Fruit fly (Drosophila melanogaster): Measurements from ENCODE around the gene CG4991.

DNA sequence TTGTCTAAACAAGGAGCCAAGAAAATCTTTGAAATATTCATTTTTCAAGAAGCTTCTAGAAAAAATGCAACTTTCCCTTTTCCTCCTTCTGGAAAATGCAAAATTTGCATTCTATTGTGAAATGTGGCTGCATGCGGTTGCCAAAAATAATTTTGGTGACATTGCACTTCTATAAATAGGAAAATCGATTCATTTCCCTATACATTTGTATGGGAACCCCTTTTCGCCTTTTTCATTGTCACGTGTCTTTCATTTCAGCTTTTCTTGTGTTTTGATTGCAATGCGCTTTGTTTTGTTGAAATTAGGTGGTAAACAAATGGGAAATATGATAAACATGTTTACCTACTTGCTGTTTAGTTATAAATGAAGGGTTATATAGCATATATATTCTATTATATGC, 59.0 kb downstream of the CG4991 start:
- TF ChIP-seq rgr (GFP tag; optimal IDR thresholded peaks at IDR 0.05) (no peak), dl (GFP tag; optimal IDR thresholded peaks at IDR 0.05; ENCODE audit: insufficient read depth in 1 of 2, partially characterized antibody in 2 of 2) (no peak), pan (optimal IDR thresholded peaks at IDR 0.05) (no peak), dsf (GFP tag; optimal IDR thresholded peaks at IDR 0.05; ENCODE audit: borderline replicate concordance) (no peak)
